Fruit fly (Drosophila melanogaster) whole organism, embryonic: Measurements from ENCODE around the gene CG10730.
A peak's percentile ranks its signal among the peaks of the same experiment; 100 is the strongest.

Experiments
- Adf1 ChIP-seq: fragments of 200-800 bp; sonication (Bioruptor generic); IDR thresholded peaks from 2 replicates; pipeline ENCODE4 v1.3.6; 2022; ENCODE audit warnings: missing biosample characterization, missing genetic modification characterization
- Bdp1 ChIP-seq: fragments of 200-800 bp; sonication (Bioruptor generic); optimal IDR thresholded peaks from 3 replicates; lab custom pipeline; 2016; ENCODE audit warnings: missing biosample characterization, missing genetic modification characterization
- BtbVII ChIP-seq: fragments of 200-800 bp; sonication (Bioruptor generic); optimal IDR thresholded peaks from 3 replicates; lab custom pipeline; 2017; ENCODE audit warnings: missing biosample characterization, mild to moderate bottlenecking, missing genetic modification characterization
- CG10209 ChIP-seq: fragments of 200-800 bp; sonication (Bioruptor generic); optimal IDR thresholded peaks from 3 replicates; lab custom pipeline; 2017; ENCODE audit warnings: missing biosample characterization, mild to moderate bottlenecking, missing genetic modification characterization, missing genetic modification reagents
- CG11560 ChIP-seq: fragments of 200-800 bp; sonication (Bioruptor generic); IDR thresholded peaks from 3 replicates; pipeline ENCODE4 v1.3.6; 2022; ENCODE audit warnings: missing biosample characterization, missing genetic modification characterization
- CG1233 ChIP-seq: fragments of 200-800 bp; sonication (Bioruptor generic); optimal IDR thresholded peaks from 4 replicates; lab custom pipeline; 2018; ENCODE audit warnings: missing biosample characterization, mild to moderate bottlenecking, missing genetic modification characterization
- CG13624 ChIP-seq: fragments of 200-800 bp; sonication (Bioruptor generic); optimal IDR thresholded peaks from 2 replicates; lab custom pipeline; 2016; ENCODE audit warnings: missing biosample characterization, missing genetic modification characterization
- CG15601 ChIP-seq: fragments of 200-800 bp; sonication (Bioruptor generic); optimal IDR thresholded peaks from 3 replicates; lab custom pipeline; 2019; ENCODE audit warnings: missing biosample characterization, mild to moderate bottlenecking, missing genetic modification characterization, moderate library complexity
- CG1603 ChIP-seq: fragments of 200-800 bp; sonication (Bioruptor generic); optimal IDR thresholded peaks from 2 replicates; lab custom pipeline; 2019; ENCODE audit warnings: missing biosample characterization, mild to moderate bottlenecking, missing genetic modification characterization, moderate library complexity
- CG1647 ChIP-seq: fragments of 200-800 bp; sonication (Bioruptor generic); optimal IDR thresholded peaks from 3 replicates; lab custom pipeline; 2016; ENCODE audit warnings: missing biosample characterization, missing genetic modification characterization
- CG16813 ChIP-seq: fragments of 200-800 bp; sonication (Bioruptor generic); IDR thresholded peaks from 3 replicates; pipeline ENCODE4 v1.3.6; 2022; ENCODE audit warnings: missing biosample characterization, missing genetic modification characterization; ENCODE audit not compliant: partially characterized antibody
- CG17186 ChIP-seq: fragments of 200-800 bp; sonication (Bioruptor generic); optimal IDR thresholded peaks from 3 replicates; lab custom pipeline; 2017; ENCODE audit warnings: missing biosample characterization, missing genetic modification reagents, missing genetic modification characterization
- CG17361 ChIP-seq: fragments of 200-800 bp; sonication (Bioruptor generic); IDR thresholded peaks from 3 replicates; pipeline ENCODE4 v1.3.6; 2022; ENCODE audit warnings: missing biosample characterization, missing genetic modification characterization
- CG17802 ChIP-seq: fragments of 200-800 bp; sonication (Bioruptor generic); optimal IDR thresholded peaks from 2 replicates; lab custom pipeline; 2018; ENCODE audit warnings: missing biosample characterization, mild to moderate bottlenecking, missing genetic modification characterization, moderate library complexity
- CG18619 ChIP-seq: fragments of 200-800 bp; sonication (Bioruptor generic); optimal IDR thresholded peaks from 3 replicates; lab custom pipeline; 2017; ENCODE audit warnings: missing biosample characterization, mild to moderate bottlenecking, missing genetic modification characterization
- CG3163 ChIP-seq: fragments of 200-800 bp; sonication (Bioruptor generic); optimal IDR thresholded peaks from 3 replicates; lab custom pipeline; 2016; ENCODE audit warnings: missing biosample characterization, missing genetic modification characterization
- CG34376 ChIP-seq: fragments of 200-800 bp; sonication (Bioruptor generic); optimal IDR thresholded peaks from 2 replicates; lab custom pipeline; 2018; ENCODE audit warnings: missing biosample characterization, mild to moderate bottlenecking, missing genetic modification characterization
- CG3726 ChIP-seq: fragments of 200-800 bp; sonication (Bioruptor generic); IDR thresholded peaks from 3 replicates; pipeline ENCODE4, ENCODE4 v1.3.6; 2022; ENCODE audit warnings: missing biosample characterization, missing genetic modification characterization
- CG4854 ChIP-seq: fragments of 200-800 bp; sonication (Bioruptor generic); optimal IDR thresholded peaks from 2 replicates; lab custom pipeline; 2016; ENCODE audit warnings: missing biosample characterization, missing genetic modification characterization, inconsistent platforms
- CG7786 ChIP-seq: fragments of 200-800 bp; sonication (Bioruptor generic); optimal IDR thresholded peaks from 2 replicates; lab custom pipeline; 2016; ENCODE audit warnings: missing biosample characterization, missing genetic modification characterization
- CG8388 ChIP-seq: fragments of 200-800 bp; sonication (Bioruptor generic); optimal IDR thresholded peaks from 2 replicates; lab custom pipeline; 2019; ENCODE audit warnings: missing biosample characterization, mild to moderate bottlenecking, missing genetic modification characterization, moderate library complexity
- Dref ChIP-seq: fragments of 200-800 bp; sonication (Bioruptor generic); IDR thresholded peaks from 2 replicates; pipeline ENCODE4 v1.3.6; 2022; ENCODE audit warnings: missing biosample characterization, missing genetic modification characterization
- Eip74EF ChIP-seq, 2 experiments: fragments of 200-800 bp in 1 of 2; fragments of >200 bp in 1 of 2; sonication (Bioruptor generic) in 1 of 2; optimal IDR thresholded peaks; 2 replicates each; lab custom pipeline; 2017 to 2019; ENCODE audit warnings: missing biosample characterization in 2 of 2, missing genetic modification characterization in 2 of 2, mild to moderate bottlenecking in 1 of 2, moderate library complexity in 1 of 2
- Gsc ChIP-seq: fragments of 200-800 bp; sonication (Bioruptor generic); IDR thresholded peaks from 2 replicates; pipeline ENCODE4 v1.3.6; 2022; ENCODE audit warnings: missing biosample characterization, missing genetic modification characterization
- Hey ChIP-seq: fragments of 200-800 bp; sonication (Bioruptor generic); optimal IDR thresholded peaks from 3 replicates; lab custom pipeline; 2018; ENCODE audit warnings: missing biosample characterization, mild to moderate bottlenecking, missing genetic modification characterization
- Mad ChIP-seq: fragments of 200-800 bp; sonication (Bioruptor generic); optimal IDR thresholded peaks from 2 replicates; lab custom pipeline; 2016; ENCODE audit warnings: missing biosample characterization, missing genetic modification characterization
- Six4 ChIP-seq: fragments of 200-800 bp; sonication (Bioruptor generic); optimal IDR thresholded peaks from 2 replicates; lab custom pipeline; 2016; ENCODE audit warnings: missing biosample characterization, missing genetic modification characterization
- Spps ChIP-seq: fragments of 200-800 bp; sonication (Bioruptor generic); optimal IDR thresholded peaks from 2 replicates; lab custom pipeline; 2018; ENCODE audit warnings: missing biosample characterization, mild to moderate bottlenecking, missing genetic modification characterization
- TFAM ChIP-seq: fragments of 200-800 bp; sonication (Bioruptor generic); optimal IDR thresholded peaks from 2 replicates; lab custom pipeline; 2017; ENCODE audit warnings: missing biosample characterization, missing genetic modification characterization, inconsistent platforms
- Xrp1 ChIP-seq: fragments of 200-800 bp; sonication (Bioruptor generic); IDR thresholded peaks from 2 replicates; pipeline ENCODE4 v1.3.6; 2022; ENCODE audit warnings: missing biosample characterization, missing genetic modification characterization
- chm ChIP-seq: fragments of 200-800 bp; sonication (Bioruptor generic); IDR thresholded peaks from 2 replicates; pipeline ENCODE4 v1.3.6; 2022; ENCODE audit warnings: missing biosample characterization, missing genetic modification characterization
- ci ChIP-seq: fragments of 200-800 bp; sonication (Bioruptor generic); IDR thresholded peaks from 3 replicates; pipeline ENCODE4 v1.3.6; 2022; ENCODE audit warnings: missing biosample characterization, missing genetic modification characterization
- eve ChIP-seq, 2 experiments: fragments of >200 bp; optimal IDR thresholded peaks; 2 replicates each; lab custom pipeline; 2017; ENCODE audit warnings: missing biosample characterization in 2 of 2, missing genetic modification characterization in 2 of 2
- fd96Cb ChIP-seq: fragments of 200-800 bp; sonication (Bioruptor generic); optimal IDR thresholded peaks from 2 replicates; lab custom pipeline; 2018; ENCODE audit warnings: missing biosample characterization, mild to moderate bottlenecking, missing genetic modification characterization, moderate library complexity
- gce ChIP-seq: fragments of 200-800 bp; sonication (Bioruptor generic); IDR thresholded peaks from 3 replicates; pipeline ENCODE4 v1.3.6; 2022; ENCODE audit warnings: missing biosample characterization, missing genetic modification characterization
- hbn ChIP-seq: fragments of 200-800 bp; sonication (Bioruptor generic); IDR thresholded peaks from 2 replicates; pipeline ENCODE4 v1.3.6; 2022; ENCODE audit warnings: missing biosample characterization, missing genetic modification characterization; ENCODE audit not compliant: partially characterized antibody
- hth ChIP-seq: fragments of >200 bp; optimal IDR thresholded peaks from 2 replicates; lab custom pipeline; 2017; ENCODE audit warnings: inconsistent platforms
- insv ChIP-seq, 2 experiments: fragments of 200-800 bp; sonication (Bioruptor generic); optimal IDR thresholded peaks; 3 replicates each; lab custom pipeline; 2016 to 2018; ENCODE audit warnings: missing biosample characterization in 2 of 2, missing genetic modification characterization in 2 of 2
- ken ChIP-seq: fragments of 200-800 bp; sonication (Bioruptor generic); IDR thresholded peaks from 3 replicates; pipeline ENCODE4 v1.3.6; 2022; ENCODE audit warnings: missing biosample characterization, missing genetic modification characterization
- mam ChIP-seq: fragments of 200-800 bp; sonication (Bioruptor generic); optimal IDR thresholded peaks from 3 replicates; lab custom pipeline; 2016; ENCODE audit warnings: missing biosample characterization, missing genetic modification characterization
- mld ChIP-seq: fragments of 200-800 bp; sonication (Bioruptor generic); IDR thresholded peaks from 3 replicates; pipeline ENCODE4 v1.3.6; 2022; ENCODE audit warnings: missing biosample characterization, missing genetic modification characterization; ENCODE audit not compliant: partially characterized antibody
- pb ChIP-seq: fragments of 200-800 bp; sonication (Bioruptor generic); optimal IDR thresholded peaks from 3 replicates; lab custom pipeline; 2016; ENCODE audit warnings: missing biosample characterization, missing genetic modification characterization
- psq ChIP-seq: fragments of 200-800 bp; sonication (Bioruptor generic); optimal IDR thresholded peaks from 2 replicates; lab custom pipeline; 2017; ENCODE audit warnings: missing biosample characterization, missing genetic modification characterization
- ranshi ChIP-seq: fragments of 200-800 bp; sonication (Bioruptor generic); IDR thresholded peaks from 2 replicates; pipeline ENCODE4 v1.3.6; 2022; ENCODE audit warnings: missing biosample characterization, missing genetic modification characterization
- ro ChIP-seq: fragments of 200-800 bp; sonication (Bioruptor generic); IDR thresholded peaks from 2 replicates; pipeline ENCODE4 v1.3.6; 2022; ENCODE audit warnings: missing biosample characterization, missing genetic modification characterization
- row ChIP-seq: fragments of 200-800 bp; sonication (Bioruptor generic); IDR thresholded peaks from 3 replicates; pipeline ENCODE4 v1.3.6; 2022; ENCODE audit warnings: missing biosample characterization, missing genetic modification characterization
- unc-4 ChIP-seq: fragments of 200-800 bp; sonication (Bioruptor generic); IDR thresholded peaks from 2 replicates; pipeline ENCODE4 v1.3.6; 2022; ENCODE audit warnings: missing biosample characterization, missing genetic modification characterization; ENCODE audit not compliant: partially characterized antibody
- zen ChIP-seq: fragments of 200-800 bp; sonication (Bioruptor generic); optimal IDR thresholded peaks from 3 replicates; lab custom pipeline; 2018; ENCODE audit warnings: missing biosample characterization, mild to moderate bottlenecking, missing genetic modification characterization, moderate library complexity
- zfh1 ChIP-seq: fragments of 200-800 bp; sonication (Bioruptor generic); IDR thresholded peaks from 3 replicates; pipeline ENCODE4 v1.3.6; 2022; ENCODE audit warnings: missing biosample characterization, missing genetic modification characterization

CG10730 gene

dm6 chr2L:20084785-20085555 is 13.0 kb upstream of the CG10730 start, which contains the start of gene fok (continued):
- 0 out of 2 replicates have a peak, but pooled peaks have one; percentile 25 for TF ChIP-seq unc-4 (GFP tag; lab: Robert Waterston, UW)
- peak in 1 of 2 experiments; percentile 96 for TF ChIP-seq Eip74EF (GFP tag; optimal IDR thresholded peaks at IDR 0.05; lab: Kevin White, UChicago)
- peak; percentile 86 for TF ChIP-seq ro (GFP tag; lab: Robert Waterston, UW)
- TF ChIP-seq pb (GFP tag; lab: Kevin White, UChicago): peak; percentile 91
- peak; percentile 80 for TF ChIP-seq CG3163 (GFP tag; lab: Kevin White, UChicago)
- peak; percentile 90 for TF ChIP-seq psq (GFP tag; lab: Kevin White, UChicago)
- TF ChIP-seq Spps (tag; lab: Kevin White, UChicago): peak; percentile 92
- TF ChIP-seq ken (GFP tag; lab: Robert Waterston, UW): peak; percentile 88
- TF ChIP-seq Mad (GFP tag; lab: Kevin White, UChicago): peak; percentile 92
- TF ChIP-seq CG1233: peak; percentile 97
- TF ChIP-seq CG4854 (GFP tag; lab: Kevin White, UChicago): peak; percentile 91
- TF ChIP-seq zfh1: peak; percentile 98
- TF ChIP-seq CG7786 (GFP tag; lab: Kevin White, UChicago): peak; percentile 96
- TF ChIP-seq CG17186 (GFP tag; lab: Kevin White, UChicago): peak; percentile 66
- peak in 1 of 2 experiments; percentile 99 for TF ChIP-seq eve (GFP tag; optimal IDR thresholded peaks at IDR 0.05; lab: Kevin White, UChicago)
- TF ChIP-seq insv (GFP tag; optimal IDR thresholded peaks at IDR 0.05; lab: Kevin White, UChicago): peak in 1 of 2 experiments; percentile 84
- peak; percentile 96 for TF ChIP-seq Xrp1 (GFP tag; lab: Robert Waterston, UW)
- TF ChIP-seq gce (GFP tag; lab: Robert Waterston, UW): peak; percentile 78
- peak; percentile 99 for TF ChIP-seq row (GFP tag; lab: Robert Waterston, UW)
- TF ChIP-seq Dref (GFP tag; lab: Robert Waterston, UW): 0 out of 2 replicates have a peak, but pooled peaks have one; percentile 33
- peak; percentile 92 for TF ChIP-seq Six4 (GFP tag; lab: Kevin White, UChicago)
- peak; percentile 83 for TF ChIP-seq CG1603 (tag; lab: Kevin White, UChicago)
- peak; percentile 96 for TF ChIP-seq CG17361 (GFP tag; lab: Robert Waterston, UW)
- peak; percentile 96 for TF ChIP-seq ci
- TF ChIP-seq zen (tag; lab: Kevin White, UChicago): peak; percentile 92
- TF ChIP-seq CG10209 (GFP tag; lab: Kevin White, UChicago): peak; percentile 96
- TF ChIP-seq CG1647 (GFP tag; lab: Kevin White, UChicago): peak; percentile 89
- TF ChIP-seq CG34376 (GFP tag; lab: Kevin White, UChicago): peak; percentile 99
- TF ChIP-seq CG3726: peak; percentile 82
- peak; percentile 95 for TF ChIP-seq CG15601 (tag; lab: Kevin White, UChicago)
- TF ChIP-seq CG11560: peak; percentile 86
- TF ChIP-seq BtbVII: peak; percentile 98
- peak; percentile 95 for TF ChIP-seq mam (GFP tag; lab: Kevin White, UChicago)
- peak; percentile 86 for TF ChIP-seq Bdp1
- peak; percentile 86 for TF ChIP-seq Hey (tag; lab: Kevin White, UChicago)
- TF ChIP-seq mld (GFP tag; lab: Robert Waterston, UW): no peak
- no peak; the same call in 1 of the 2 replicates for TF ChIP-seq Gsc (GFP tag; lab: Robert Waterston, UW)
- peak; percentile 90 for TF ChIP-seq chm (GFP tag; lab: Robert Waterston, UW)
- no peak for TF ChIP-seq hth (lab: Kevin White, UChicago)
- TF ChIP-seq TFAM (GFP tag; lab: Kevin White, UChicago): peak; percentile 78
- TF ChIP-seq CG18619 (GFP tag; lab: Kevin White, UChicago): peak; percentile 95
- peak; percentile 95 for TF ChIP-seq CG13624 (GFP tag; lab: Kevin White, UChicago)
- TF ChIP-seq hbn (GFP tag; lab: Robert Waterston, UW): no peak
- TF ChIP-seq CG17802: peak; percentile 71
- peak; percentile 94 for TF ChIP-seq fd96Cb (tag; lab: Kevin White, UChicago)
- peak; percentile 44; the same call in 1 of the 3 replicates for TF ChIP-seq CG16813 (GFP tag; lab: Robert Waterston, UW)
- TF ChIP-seq Adf1 (GFP tag; lab: Robert Waterston, UW): peak; percentile 87
- peak; percentile 94 for TF ChIP-seq ranshi
- peak; percentile 95 for TF ChIP-seq CG8388
